Worm (Caenorhabditis elegans): ENCODE data around the gene fbxa-100.
"Not testable (repeated sequence)": the region's sequence is repeated elsewhere in the genome, so short reads cannot be mapped to it uniquely, and the experiment has no call there.

DNA sequence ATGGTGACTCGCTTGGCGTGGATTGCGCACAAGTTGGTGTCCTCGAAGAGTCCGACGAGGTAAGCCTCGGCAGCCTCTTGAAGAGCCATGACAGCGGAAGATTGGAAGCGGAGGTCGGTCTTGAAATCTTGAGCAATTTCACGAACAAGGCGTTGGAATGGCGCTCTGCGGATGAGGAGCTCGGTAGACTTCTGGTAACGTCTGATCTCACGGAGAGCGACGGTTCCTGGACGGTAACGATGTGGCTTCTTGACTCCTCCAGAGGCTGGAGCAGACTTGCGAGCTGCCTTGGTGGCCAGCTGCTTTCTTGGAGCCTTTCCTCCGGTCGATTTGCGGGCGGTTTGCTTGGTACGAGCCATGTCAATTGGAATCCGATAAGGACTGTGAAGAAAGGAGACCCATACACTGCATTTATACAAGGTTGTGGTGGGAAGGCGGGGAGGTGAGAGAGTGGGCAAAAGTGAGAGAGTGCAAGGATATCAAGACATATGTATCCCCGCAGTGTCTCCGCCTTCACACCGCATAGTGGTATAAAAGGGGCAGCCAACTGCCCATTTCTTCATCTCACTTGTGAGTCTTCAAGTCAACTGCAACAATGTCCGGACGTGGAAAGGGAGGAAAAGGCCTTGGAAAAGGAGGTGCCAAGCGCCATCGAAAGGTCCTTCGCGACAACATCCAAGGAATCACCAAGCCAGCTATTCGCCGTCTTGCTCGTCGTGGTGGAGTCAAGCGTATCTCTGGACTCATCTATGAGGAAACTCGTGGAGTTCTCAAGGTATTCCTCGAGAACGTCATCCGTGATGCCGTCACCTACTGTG lies 19.8 kb downstream of the fbxa-100 start, which contains the start of the genes his-2 and his-1:
- not testable (repeated sequence) for TF ChIP-seq F33H1.4 (GFP tag; IDR thresholded peaks at IDR 0.05); unc-62 (GFP tag; optimal IDR thresholded peaks at IDR 0.05); F49E8.2 (tag; optimal IDR thresholded peaks at IDR 0.05; ENCODE audit: insufficient read depth); dox-1 (GFP tag; IDR thresholded peaks at IDR 0.05); pha-4 (tag; optimal IDR thresholded peaks at IDR 0.05); sptf-2 (GFP tag; optimal IDR thresholded peaks at IDR 0.05); K12H6.12 (tag; optimal IDR thresholded peaks at IDR 0.05); let-526 (GFP tag; IDR thresholded peaks at IDR 0.05); lin-35 (GFP tag; optimal IDR thresholded peaks at IDR 0.05); F10E7.11 (tag; optimal IDR thresholded peaks at IDR 0.05); let-607 (tag; optimal IDR thresholded peaks at IDR 0.05); snpc-4 (GFP tag; optimal IDR thresholded peaks at IDR 0.05); snpc-4 (tag; optimal IDR thresholded peaks at IDR 0.05); nhr-90 (tag; optimal IDR thresholded peaks at IDR 0.05)
- 0 out of 2 replicates have a peak, but pooled peaks have one; percentile 35 for TF ChIP-seq hsf-1 (GFP tag; IDR thresholded peaks at IDR 0.05)

All from whole organism, young adult.